Worm (Caenorhabditis elegans): ENCODE data around the gene egl-3.

The egl-3 gene

DNA sequence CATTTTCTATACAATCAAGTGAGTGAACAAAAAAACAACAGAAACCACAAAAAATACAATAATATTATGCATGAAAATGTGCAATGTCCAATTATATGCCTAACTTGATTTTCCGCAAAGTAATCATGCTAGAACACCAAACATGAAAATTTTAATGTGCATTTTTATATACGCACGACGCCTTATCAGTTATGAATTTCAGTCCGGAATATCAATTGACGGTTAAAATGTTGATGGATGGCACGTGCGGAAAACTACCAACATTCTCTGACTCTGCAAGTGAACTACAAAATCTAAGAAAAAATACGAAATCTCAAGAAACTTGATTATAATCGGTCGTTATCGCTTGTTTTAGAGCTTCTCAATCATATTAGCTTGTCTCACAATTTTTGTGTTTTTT is 13.6 kb downstream of the egl-3 start:
- TF ChIP-seq ZK546.5 (tag; optimal IDR thresholded peaks at IDR 0.05) (no peak), pha-4 (tag; optimal IDR thresholded peaks at IDR 0.05) (peak; percentile 15), egl-27 (tag; optimal IDR thresholded peaks at IDR 0.05) (no peak), unc-62 (GFP tag; optimal IDR thresholded peaks at IDR 0.05) (no peak), nhr-23 (tag; optimal IDR thresholded peaks at IDR 0.05) (no peak), nhr-237 (tag; optimal IDR thresholded peaks at IDR 0.05) (no peak), pqm-1 (tag; optimal IDR thresholded peaks at IDR 0.05) (peak; percentile 65), ceh-28 (tag; optimal IDR thresholded peaks at IDR 0.05) (no peak), nhr-28 (tag; optimal IDR thresholded peaks at IDR 0.05) (no peak), elt-2 (tag; optimal IDR thresholded peaks at IDR 0.05) (peak; percentile 78), nhr-25 (tag; optimal IDR thresholded peaks at IDR 0.05) (no peak)

DNA sequence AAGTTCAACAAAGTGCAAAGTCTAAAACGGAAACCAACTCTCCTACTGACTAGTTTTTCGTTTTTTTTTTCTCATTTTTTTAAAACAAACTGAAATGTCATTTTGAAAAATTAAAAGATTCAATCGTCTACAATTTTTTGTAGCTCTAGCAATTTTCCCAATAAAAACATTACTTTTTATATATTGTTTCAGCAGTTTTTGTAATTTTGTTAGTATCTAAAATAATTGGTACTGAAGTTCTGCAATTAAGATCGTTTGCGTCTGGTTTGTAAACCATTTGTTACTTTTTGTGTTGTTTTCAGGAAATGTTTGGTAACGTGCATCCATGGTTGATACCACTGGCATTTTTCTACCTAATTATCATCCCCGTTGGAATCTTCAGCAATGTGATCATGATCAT is 15.0 kb downstream of the egl-3 start, which contains the start of gene srsx-30:
srsx-30 (plus strand) TSS at position 301 of the 400 bp plus-strand sequence.
- no peak for TF ChIP-seq nhr-237 (tag; optimal IDR thresholded peaks at IDR 0.05)
- TF ChIP-seq mml-1 (tag; optimal IDR thresholded peaks at IDR 0.05): no peak
- no peak for TF ChIP-seq sea-2 (GFP tag; optimal IDR thresholded peaks at IDR 0.05)
- no peak for TF ChIP-seq ZK546.5 (tag; optimal IDR thresholded peaks at IDR 0.05)
- no peak for TF ChIP-seq unc-62 (GFP tag; optimal IDR thresholded peaks at IDR 0.05)
- no peak for TF ChIP-seq nhr-12 (tag; optimal IDR thresholded peaks at IDR 0.05)
- TF ChIP-seq ceh-9 (tag; optimal IDR thresholded peaks at IDR 0.05): no peak
- no peak for TF ChIP-seq skn-1 (tag; optimal IDR thresholded peaks at IDR 0.05)
- no peak for TF ChIP-seq nhr-43 (tag; optimal IDR thresholded peaks at IDR 0.05; ENCODE audit: poor library complexity, severe bottlenecking)
- TF ChIP-seq nhr-77 (tag; optimal IDR thresholded peaks at IDR 0.05): no peak
- TF ChIP-seq eor-1 (tag; optimal IDR thresholded peaks at IDR 0.05): no peak
- TF ChIP-seq tbx-2 (tag; optimal IDR thresholded peaks at IDR 0.05): no peak
- no peak for TF ChIP-seq egl-27 (tag; optimal IDR thresholded peaks at IDR 0.05)
- TF ChIP-seq ama-1 (optimal IDR thresholded peaks at IDR 0.05): no peak

DNA sequence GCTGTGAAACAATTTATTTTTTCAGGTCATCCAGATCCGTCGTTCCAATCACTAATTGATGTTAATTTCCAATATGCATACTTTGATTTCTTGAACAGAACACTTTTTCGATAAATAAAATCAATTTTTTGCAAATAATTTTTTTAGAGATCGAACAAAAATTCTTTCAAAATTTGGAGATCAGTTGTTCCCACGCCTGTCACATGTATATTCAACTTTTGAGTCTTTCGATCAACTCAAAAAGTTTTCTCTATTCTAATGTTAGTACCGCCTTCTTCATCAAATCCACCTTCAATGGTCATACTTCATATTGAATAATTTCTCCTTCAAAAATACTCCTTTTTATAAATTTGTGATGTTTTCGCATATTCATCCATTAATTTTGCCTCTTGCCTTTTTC is 18.9 kb downstream of the egl-3 start, which contains the start of gene srsx-29:
srsx-29 (plus strand) TSS at position 301 of the 400 bp plus-strand sequence.
- TF ChIP-seq nhr-12 (tag; optimal IDR thresholded peaks at IDR 0.05) (no peak), jun-1 (tag; optimal IDR thresholded peaks at IDR 0.05) (no peak), hmg-11 (tag; optimal IDR thresholded peaks at IDR 0.05) (no peak)

DNA sequence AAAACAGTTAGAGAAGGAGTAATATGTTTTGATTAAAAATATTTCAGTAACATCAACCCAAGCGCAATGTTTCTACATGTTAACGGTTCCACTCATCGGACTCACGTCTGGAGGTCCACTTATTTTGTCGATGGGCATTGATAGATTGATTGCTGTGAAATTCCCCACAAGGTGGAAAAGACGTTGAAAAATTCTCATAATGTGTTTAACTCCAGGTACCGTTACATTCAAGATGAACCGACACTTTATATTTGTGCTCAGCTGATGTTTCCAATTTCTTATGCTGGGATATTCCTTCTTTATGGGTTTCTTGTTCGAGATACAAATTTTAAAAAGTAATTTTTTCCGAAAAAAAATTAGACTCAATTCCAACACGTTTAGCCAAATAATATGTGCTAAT is 20.5 kb downstream of the egl-3 start:
- no peak for TF ChIP-seq ZK546.5 (tag; optimal IDR thresholded peaks at IDR 0.05)
- no peak for TF ChIP-seq elt-3 (tag; optimal IDR thresholded peaks at IDR 0.05)

DNA sequence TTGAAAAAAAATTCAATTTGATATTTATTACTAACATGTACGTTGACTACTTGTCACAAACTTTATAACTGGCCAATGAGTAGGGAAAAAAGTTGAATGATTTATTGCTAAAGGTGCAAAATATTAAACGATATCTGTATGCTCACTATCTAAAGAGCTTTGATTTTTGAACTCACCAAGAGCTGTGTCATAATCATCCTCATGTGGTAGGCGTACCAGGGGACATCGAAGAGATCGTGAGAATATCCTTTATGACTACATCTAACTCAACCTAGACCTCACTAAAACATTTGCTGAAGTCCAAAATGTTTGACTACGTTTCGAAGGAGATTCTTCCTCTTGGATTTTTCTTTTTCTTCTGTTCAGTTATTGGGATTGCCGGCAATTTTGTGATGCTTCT is 21.3 kb downstream of the egl-3 start, which contains the start of gene srsx-28:
srsx-28 (plus strand) TSS at position 301 of the 400 bp plus-strand sequence.
- no peak for TF ChIP-seq nhr-12 (tag; optimal IDR thresholded peaks at IDR 0.05)
- TF ChIP-seq pqm-1 (tag; optimal IDR thresholded peaks at IDR 0.05): no peak

DNA sequence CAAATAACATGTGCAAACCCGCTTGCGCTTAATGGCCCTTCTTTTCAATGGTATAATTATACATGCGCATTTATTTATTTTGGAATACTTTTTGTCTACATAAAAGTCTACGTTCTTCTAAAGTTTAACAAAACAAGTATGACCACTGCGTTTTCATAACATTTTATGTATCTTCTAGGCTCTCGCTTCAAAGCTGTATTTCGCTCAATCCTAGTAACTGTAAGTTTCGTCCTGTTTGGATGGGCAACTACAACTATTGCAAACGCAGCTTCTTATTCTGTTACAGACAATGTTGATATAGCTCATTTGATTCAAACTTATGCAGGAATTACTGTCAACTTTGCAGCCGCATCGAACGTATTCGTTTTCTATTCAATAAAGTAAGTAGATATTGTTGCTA is 23.8 kb downstream of the egl-3 start, which contains the start of gene srsx-27:
srsx-27 (plus strand) TSS at position 301 of the 400 bp plus-strand sequence.
- TF ChIP-seq sea-2 (GFP tag; optimal IDR thresholded peaks at IDR 0.05): no peak

DNA sequence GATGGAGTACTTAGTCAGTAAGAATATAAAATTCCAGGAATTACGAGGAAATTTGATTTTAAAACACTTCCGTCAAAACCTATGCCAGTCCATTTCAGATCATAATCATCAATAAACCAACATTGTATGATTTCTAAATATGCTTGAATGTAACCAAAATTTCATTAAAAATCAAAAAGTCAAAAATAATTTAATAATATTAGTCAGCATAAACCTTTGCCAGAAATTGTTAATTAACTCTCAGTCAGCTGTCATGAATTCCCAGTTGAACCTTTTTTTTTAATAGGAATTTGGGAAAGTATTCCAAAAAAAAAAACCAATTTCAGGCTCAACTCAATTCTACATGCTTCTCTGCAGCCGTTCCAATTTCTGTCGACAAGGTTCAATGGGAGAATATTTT is 25.2 kb downstream of the egl-3 start, which contains the start of gene srsx-26:
srsx-26 (plus strand) TSS at position 301 of the 400 bp plus-strand sequence.
- TF ChIP-seq nhr-25 (tag; optimal IDR thresholded peaks at IDR 0.05) (no peak), nhr-11 (tag; optimal IDR thresholded peaks at IDR 0.05) (no peak), unc-39 (tag; optimal IDR thresholded peaks at IDR 0.05) (no peak), fos-1 (tag; optimal IDR thresholded peaks at IDR 0.05) (no peak), ceh-82 (tag; optimal IDR thresholded peaks at IDR 0.05) (no peak), egl-27 (tag; optimal IDR thresholded peaks at IDR 0.05) (no peak), nhr-237 (tag; optimal IDR thresholded peaks at IDR 0.05) (no peak), tbx-2 (tag; optimal IDR thresholded peaks at IDR 0.05) (no peak), pqm-1 (tag; optimal IDR thresholded peaks at IDR 0.05) (no peak), egl-5 (tag; optimal IDR thresholded peaks at IDR 0.05) (no peak), aly-2 (tag; optimal IDR thresholded peaks at IDR 0.05) (no peak), elt-2 (tag; optimal IDR thresholded peaks at IDR 0.05) (no peak), elt-1 (tag; optimal IDR thresholded peaks at IDR 0.05) (no peak), ztf-11 (tag; optimal IDR thresholded peaks at IDR 0.05) (no peak), nhr-77 (tag; optimal IDR thresholded peaks at IDR 0.05) (no peak), nhr-28 (tag; optimal IDR thresholded peaks at IDR 0.05) (no peak)
